Fruit fly (Drosophila melanogaster) whole organism, embryonic: Measurements from ENCODE around the gene Cow.

Experiments
- CG6791 ChIP-seq: fragments of 200-800 bp; sonication (Bioruptor generic); IDR thresholded peaks from 3 replicates; pipeline ENCODE4 v1.3.6; 2022; ENCODE audit warnings: missing biosample characterization, missing genetic modification characterization; ENCODE audit not compliant: partially characterized antibody
- Dad ChIP-seq: fragments of 200-800 bp; sonication (Bioruptor generic); optimal IDR thresholded peaks from 3 replicates; lab custom pipeline; 2016; ENCODE audit warnings: missing biosample characterization, missing genetic modification characterization
- Hr78 ChIP-seq, 2 experiments: fragments of 200-800 bp in 1 of 2; fragments of >200 bp in 1 of 2; sonication (Bioruptor generic) in 1 of 2; optimal IDR thresholded peaks; 2 replicates each; lab custom pipeline; 2017 to 2019; ENCODE audit warnings: missing biosample characterization in 2 of 2, missing genetic modification characterization in 2 of 2, mild to moderate bottlenecking in 1 of 2, moderate library complexity in 1 of 2
- Optix ChIP-seq: fragments of 200-800 bp; sonication (Bioruptor generic); IDR thresholded peaks from 3 replicates; pipeline ENCODE4 v1.3.6; 2022; ENCODE audit warnings: missing biosample characterization, missing genetic modification characterization
- Spps ChIP-seq: fragments of 200-800 bp; sonication (Bioruptor generic); optimal IDR thresholded peaks from 2 replicates; lab custom pipeline; 2018; ENCODE audit warnings: missing biosample characterization, mild to moderate bottlenecking, missing genetic modification characterization

dm6 chr3R:23057390-23057789 lies 55.1 kb downstream of the Cow start:
- TF ChIP-seq Dad (no peak), Spps (no peak), CG6791 (GFP tag; lab: Robert Waterston, UW) (no peak), Optix (GFP tag; lab: Robert Waterston, UW) (no peak), Hr78 (GFP tag; optimal IDR thresholded peaks at IDR 0.05; lab: Kevin White, UChicago) (no peak)
